Worm (Caenorhabditis elegans) whole organism, late embryonic: ENCODE data around the gene lec-5.

Experiments used
- C38D4.7 ChIP-seq: fragments of 200-800 bp; sonication (Bioruptor generic); optimal IDR thresholded peaks from 2 replicates; lab custom pipeline; 2018; ENCODE audit warnings: mild to moderate bottlenecking, missing genetic modification characterization, moderate library complexity, missing compliant biosample characterization
- ama-1 ChIP-seq: fragments of 150-350 bp; optimal IDR thresholded peaks from 2 replicates; lab custom pipeline; 2014
- ceh-34 ChIP-seq: sonication (generic microtip); optimal IDR thresholded peaks from 2 replicates; lab custom pipeline; 2016; ENCODE audit warnings: mild to moderate bottlenecking, missing genetic modification characterization, missing compliant biosample characterization
- ceh-45 ChIP-seq: fragments of 200-800 bp; sonication (Bioruptor generic); IDR thresholded peaks from 2 replicates; pipeline ENCODE4 v1.3.6; 2022; ENCODE audit warnings: missing genetic modification reagents, missing genetic modification characterization, missing compliant biosample characterization
- ceh-48 ChIP-seq: sonication (generic microtip); optimal IDR thresholded peaks from 2 replicates; lab custom pipeline; 2016; ENCODE audit warnings: missing genetic modification characterization, inconsistent platforms, missing compliant biosample characterization
- dve-1 ChIP-seq: sonication (generic microtip); optimal IDR thresholded peaks from 2 replicates; lab custom pipeline; 2017; ENCODE audit warnings: antibody characterized with exemption, mild to moderate bottlenecking, missing genetic modification characterization, missing compliant biosample characterization
- hlh-8 ChIP-seq: sonication (generic microtip); optimal IDR thresholded peaks from 2 replicates; lab custom pipeline; 2016; ENCODE audit warnings: missing genotype, missing genetic modification characterization, missing compliant biosample characterization
- lin-11 ChIP-seq: fragments of 200-800 bp; sonication (Bioruptor generic); optimal IDR thresholded peaks from 2 replicates; lab custom pipeline; 2018; ENCODE audit warnings: mild to moderate bottlenecking, missing genetic modification characterization, missing compliant biosample characterization
- sox-2 ChIP-seq: fragments of 200-800 bp; sonication (Bioruptor generic); IDR thresholded peaks from 2 replicates; pipeline ENCODE4 v1.3.6; 2022; ENCODE audit warnings: missing genetic modification reagents, missing genetic modification characterization, missing compliant biosample characterization
- unc-86 ChIP-seq: sonication (generic microtip); optimal IDR thresholded peaks from 2 replicates; lab custom pipeline; 2016; ENCODE audit warnings: missing genetic modification characterization, missing compliant biosample characterization
- ztf-16 ChIP-seq: sonication (generic microtip); optimal IDR thresholded peaks from 2 replicates; lab custom pipeline; 2017; ENCODE audit warnings: missing genetic modification characterization, missing compliant biosample characterization

DNA sequence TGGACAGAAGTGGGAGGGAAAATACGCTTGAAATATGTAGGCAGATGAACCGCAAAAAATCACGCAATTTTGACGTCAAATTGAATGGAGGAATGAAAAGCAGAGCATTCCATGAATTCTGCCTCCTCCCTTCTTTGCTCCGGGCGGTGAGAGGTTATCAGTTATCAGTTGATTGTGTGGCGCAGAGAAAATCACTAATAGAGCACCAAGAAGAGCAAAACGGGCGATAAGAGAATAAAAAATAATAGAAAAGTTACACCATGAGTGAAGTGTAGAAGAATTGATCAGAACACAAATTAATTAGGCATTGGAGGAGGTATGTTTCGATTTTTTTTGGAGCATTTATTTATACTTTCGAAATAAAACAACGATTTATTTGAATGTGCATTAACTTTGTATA, 34.3 kb downstream of the lec-5 start:
- TF ChIP-seq ceh-34 (tag; lab: Kevin White, UChicago) (no peak), ceh-48 (tag; lab: Kevin White, UChicago) (no peak), ztf-16 (no peak), sox-2 (no peak), ceh-45 (GFP tag; lab: Robert Waterston, UW) (no peak), unc-86 (tag; lab: Kevin White, UChicago) (no peak), dve-1 (no peak), hlh-8 (tag; lab: Kevin White, UChicago) (no peak), lin-11 (tag; lab: Kevin White, UChicago) (no peak), C38D4.7 (GFP tag; lab: Kevin White, UChicago) (no peak), ama-1 (no peak)
